Worm (Caenorhabditis elegans) whole organism, young adult: ENCODE measurements around the gene sfxn-1.3.

ENCODE experiments used
- D2030.7 ChIP-seq: fragments of 200-800 bp; sonication (Bioruptor generic); IDR thresholded peaks from 2 replicates; pipeline ENCODE4 v1.3.6; 2022; ENCODE audit warnings: missing genetic modification reagents, missing genetic modification characterization, missing compliant biosample characterization
- F37B4.10 ChIP-seq: fragments of 200-800 bp; sonication (Bioruptor generic); IDR thresholded peaks from 2 replicates; pipeline ENCODE4 v1.3.6; 2022; ENCODE audit warnings: missing genetic modification characterization, missing compliant biosample characterization
- F39B2.1 ChIP-seq: fragments of 200-800 bp; sonication (Bioruptor generic); IDR thresholded peaks from 2 replicates; pipeline ENCODE4 v1.3.6; 2022; ENCODE audit warnings: missing genetic modification reagents, missing genetic modification characterization, missing compliant biosample characterization
- F49E8.2 ChIP-seq: sonication (generic microtip); optimal IDR thresholded peaks from 3 replicates; lab custom pipeline; 2017; ENCODE audit warnings: missing genetic modification characterization, mild to moderate bottlenecking, missing compliant biosample characterization, antibody characterized with exemption, moderate library complexity; ENCODE audit not compliant: insufficient read depth
- F57A8.1 ChIP-seq: fragments of 200-800 bp; sonication (Bioruptor generic); optimal IDR thresholded peaks from 2 replicates; lab custom pipeline; 2018; ENCODE audit warnings: mild to moderate bottlenecking, missing genetic modification characterization, moderate library complexity, missing compliant biosample characterization
- K12H6.12 ChIP-seq: fragments of 200-800 bp; sonication (Bioruptor generic); optimal IDR thresholded peaks from 2 replicates; lab custom pipeline; 2018; ENCODE audit warnings: mild to moderate bottlenecking, missing genetic modification characterization, missing compliant biosample characterization
- Y79H2A.3 ChIP-seq: fragments of 200-800 bp; sonication (Bioruptor generic); conservative IDR thresholded peaks from 2 replicates; pipeline ENCODE4 v1.3.6; 2022; ENCODE audit warnings: missing genetic modification reagents, missing genetic modification characterization, missing compliant biosample characterization
- aptf-2 ChIP-seq: fragments of 200-800 bp; sonication (Bioruptor generic); conservative IDR thresholded peaks from 2 replicates; pipeline ENCODE4 v1.3.6; 2022; ENCODE audit warnings: missing genetic modification reagents, missing genetic modification characterization, missing compliant biosample characterization
- attf-3 ChIP-seq: fragments of 200-800 bp; sonication (Bioruptor generic); conservative IDR thresholded peaks from 2 replicates; pipeline ENCODE4 v1.3.6; 2022; ENCODE audit warnings: missing genetic modification reagents, missing genetic modification characterization, missing compliant biosample characterization
- attf-6 ChIP-seq: fragments of 200-800 bp; sonication (Bioruptor generic); IDR thresholded peaks from 2 replicates; pipeline ENCODE4 v1.3.6; 2022; ENCODE audit warnings: missing genetic modification reagents, missing genetic modification characterization, missing compliant biosample characterization
- bed-1 ChIP-seq: fragments of 200-800 bp; sonication (Bioruptor generic); IDR thresholded peaks from 2 replicates; pipeline ENCODE4 v1.3.6; 2022; ENCODE audit warnings: missing genetic modification reagents, missing genetic modification characterization, missing compliant biosample characterization
- cebp-2 ChIP-seq: fragments of 200-800 bp; sonication (Bioruptor generic); IDR thresholded peaks from 2 replicates; pipeline ENCODE4 v1.3.6; 2022; ENCODE audit warnings: missing genetic modification characterization, missing compliant biosample characterization
- ceh-100 ChIP-seq: fragments of 200-800 bp; sonication (Bioruptor generic); IDR thresholded peaks from 2 replicates; pipeline ENCODE4 v1.3.6; 2022; ENCODE audit warnings: missing genetic modification reagents, missing genetic modification characterization, missing compliant biosample characterization
- ceh-58 ChIP-seq: fragments of 200-800 bp; sonication (Bioruptor generic); IDR thresholded peaks from 2 replicates; pipeline ENCODE4 v1.3.6; 2022; ENCODE audit warnings: missing genetic modification characterization, missing compliant biosample characterization
- ceh-79 ChIP-seq: sonication (generic microtip); optimal IDR thresholded peaks from 2 replicates; lab custom pipeline; 2017; ENCODE audit warnings: mild to moderate bottlenecking, missing genetic modification characterization, missing compliant biosample characterization
- ceh-91 ChIP-seq: fragments of 200-800 bp; sonication (Bioruptor generic); IDR thresholded peaks from 2 replicates; pipeline ENCODE4 v1.3.6; 2022; ENCODE audit warnings: missing genetic modification reagents, missing genetic modification characterization, missing compliant biosample characterization
- dox-1 ChIP-seq: fragments of 200-800 bp; sonication (Bioruptor generic); IDR thresholded peaks from 2 replicates; pipeline ENCODE4 v1.3.6; 2022; ENCODE audit warnings: missing genetic modification reagents, missing genetic modification characterization, missing compliant biosample characterization
- efl-1 ChIP-seq: fragments of 150-350 bp; optimal IDR thresholded peaks from 2 replicates; lab custom pipeline; 2014; ENCODE audit warnings: missing biosample characterization, missing genetic modification reagents, missing genetic modification characterization
- hmg-20 ChIP-seq: fragments of 200-800 bp; sonication (Bioruptor generic); IDR thresholded peaks from 2 replicates; pipeline ENCODE4 v1.3.6; 2022; ENCODE audit warnings: missing genetic modification reagents, missing genetic modification characterization, missing compliant biosample characterization
- let-526 ChIP-seq: fragments of 200-800 bp; sonication (Bioruptor generic); IDR thresholded peaks from 2 replicates; pipeline ENCODE4 v1.3.6; 2022; ENCODE audit warnings: missing genetic modification reagents, missing genetic modification characterization, missing compliant biosample characterization
- let-607 ChIP-seq, 2 experiments: fragments of 200-800 bp in 1 of 2; sonication (Bioruptor generic) in 1 of 2; sonication (generic microtip) in 1 of 2; optimal IDR thresholded peaks; 2 replicates each; lab custom pipeline; 2016 to 2018; ENCODE audit warnings: mild to moderate bottlenecking in 2 of 2, missing compliant biosample characterization in 2 of 2, missing genetic modification characterization in 2 of 2, moderate library complexity in 2 of 2, missing genotype in 1 of 2
- madf-6 ChIP-seq: fragments of 200-800 bp; sonication (Bioruptor generic); IDR thresholded peaks from 2 replicates; pipeline ENCODE4 v1.3.6; 2022; ENCODE audit warnings: missing genetic modification reagents, missing genetic modification characterization, missing compliant biosample characterization
- madf-8 ChIP-seq: fragments of 200-800 bp; sonication (Bioruptor generic); conservative IDR thresholded peaks from 2 replicates; pipeline ENCODE4 v1.3.6; 2022; ENCODE audit warnings: missing genetic modification reagents, missing genetic modification characterization, missing compliant biosample characterization
- mcd-1 ChIP-seq: fragments of 200-800 bp; sonication (Bioruptor generic); IDR thresholded peaks from 2 replicates; pipeline ENCODE4 v1.3.6; 2022; ENCODE audit warnings: missing genetic modification reagents, missing genetic modification characterization, missing compliant biosample characterization
- nfya-2 ChIP-seq: fragments of 200-800 bp; sonication (Bioruptor generic); IDR thresholded peaks from 2 replicates; pipeline ENCODE4 v1.3.6; 2022; ENCODE audit warnings: missing genetic modification reagents, missing genetic modification characterization, missing compliant biosample characterization
- nfyb-1 ChIP-seq: fragments of 200-800 bp; sonication (Bioruptor generic); IDR thresholded peaks from 2 replicates; pipeline ENCODE4 v1.3.6; 2022; ENCODE audit warnings: missing genetic modification reagents, missing genetic modification characterization, missing compliant biosample characterization
- nhr-120 ChIP-seq: fragments of 200-800 bp; sonication (Bioruptor generic); IDR thresholded peaks from 2 replicates; pipeline ENCODE4 v1.3.6; 2022; ENCODE audit warnings: missing genetic modification characterization, missing compliant biosample characterization
- nhr-90 ChIP-seq: sonication (generic microtip); optimal IDR thresholded peaks from 2 replicates; lab custom pipeline; 2016; ENCODE audit warnings: missing genotype, mild to moderate bottlenecking, missing genetic modification characterization, missing compliant biosample characterization
- snpc-1.1 ChIP-seq: sonication (generic microtip); optimal IDR thresholded peaks from 2 replicates; lab custom pipeline; 2017; ENCODE audit warnings: missing genetic modification characterization, mild to moderate bottlenecking, missing compliant biosample characterization, antibody characterized with exemption, moderate library complexity, missing genotype, missing genetic modification reagents; ENCODE audit not compliant: insufficient read depth
- snpc-1.3 ChIP-seq: sonication (generic microtip); optimal IDR thresholded peaks from 2 replicates; lab custom pipeline; 2017; ENCODE audit warnings: missing genetic modification characterization, mild to moderate bottlenecking, missing compliant biosample characterization, antibody characterized with exemption, moderate library complexity, missing genotype, missing genetic modification reagents; ENCODE audit not compliant: insufficient read depth
- sptf-2 ChIP-seq: fragments of 200-800 bp; sonication (Bioruptor generic); optimal IDR thresholded peaks from 2 replicates; lab custom pipeline; 2018; ENCODE audit warnings: mild to moderate bottlenecking, missing genetic modification characterization, missing compliant biosample characterization
- tlf-1 ChIP-seq: fragments of 200-800 bp; sonication (Bioruptor generic); optimal IDR thresholded peaks from 2 replicates; lab custom pipeline; 2018; ENCODE audit warnings: mild to moderate bottlenecking, missing genetic modification characterization, missing compliant biosample characterization
- unc-62 ChIP-seq: fragments of 150-350 bp; optimal IDR thresholded peaks from 2 replicates; lab custom pipeline; 2014; ENCODE audit warnings: missing biosample characterization, missing genetic modification reagents, missing genetic modification characterization
- zfh-2 ChIP-seq: fragments of 200-800 bp; sonication (Bioruptor generic); conservative IDR thresholded peaks from 2 replicates; pipeline ENCODE4 v1.3.6; 2022; ENCODE audit warnings: missing genetic modification reagents, missing genetic modification characterization, missing compliant biosample characterization
- ztf-18 ChIP-seq: sonication (generic microtip); optimal IDR thresholded peaks from 2 replicates; lab custom pipeline; 2016; ENCODE audit warnings: missing genotype, mild to moderate bottlenecking, missing genetic modification characterization, missing compliant biosample characterization

Gene sfxn-1.3

ce11 chrV:15767385-15767784, 40.7 kb downstream of the sfxn-1.3 start (continued):
- TF ChIP-seq nhr-90 (tag; lab: Kevin White, UChicago) (peak; percentile 19), F37B4.10 (GFP tag; lab: Robert Waterston, UW) (peak; percentile 89; the same call in 1 of the 2 replicates), D2030.7 (GFP tag; lab: Robert Waterston, UW) (peak; percentile 89), attf-6 (peak; percentile 89), dox-1 (peak; percentile 83), cebp-2 (GFP tag; lab: Robert Waterston, UW) (peak; percentile 94; the same call in 1 of the 2 replicates), F39B2.1 (peak; percentile 74), bed-1 (GFP tag; lab: Robert Waterston, UW) (peak; percentile 84; the same call in 1 of the 2 replicates), ceh-100 (GFP tag; lab: Robert Waterston, UW) (peak; percentile 74), nhr-120 (GFP tag; lab: Robert Waterston, UW) (peak; percentile 86; the same call in 1 of the 2 replicates)

ce11 chrV:15769072-15769471, 42.4 kb downstream of the sfxn-1.3 start, which contains the start of gene F57A10.4:
F57A10.4 (plus strand) TSS chrV:15769438.
- TF ChIP-seq F49E8.2 (tag; lab: Kevin White, UChicago) (no peak), nfya-2 (GFP tag; lab: Robert Waterston, UW) (no peak), madf-6 (GFP tag; lab: Robert Waterston, UW) (peak; percentile 38; the same call in 1 of the 2 replicates), ceh-58 (GFP tag; lab: Robert Waterston, UW) (no peak), hmg-20 (GFP tag; lab: Robert Waterston, UW) (no peak), ztf-18 (tag; lab: Kevin White, UChicago) (peak; percentile 35), mcd-1 (GFP tag; lab: Robert Waterston, UW) (peak; percentile 36; the same call in 1 of the 2 replicates), ceh-91 (peak; percentile 29; the same call in 1 of the 2 replicates), sptf-2 (GFP tag; lab: Kevin White, UChicago) (no peak), let-607 (tag; optimal IDR thresholded peaks at IDR 0.05; lab: Kevin White, UChicago) (no peak), attf-3 (no peak), ceh-100 (GFP tag; lab: Robert Waterston, UW) (peak; percentile 85), F57A8.1 (GFP tag; lab: Kevin White, UChicago) (no peak), Y79H2A.3 (GFP tag; lab: Robert Waterston, UW) (no peak), ceh-79 (tag; lab: Kevin White, UChicago) (no peak), efl-1 (GFP tag; lab: Kevin White, UChicago) (peak; percentile 45), tlf-1 (GFP tag; lab: Kevin White, UChicago) (no peak), aptf-2 (GFP tag; lab: Robert Waterston, UW) (no peak), unc-62 (GFP tag; lab: Kevin White, UChicago) (no peak), madf-8 (GFP tag; lab: Robert Waterston, UW) (no peak), cebp-2 (GFP tag; lab: Robert Waterston, UW) (no peak), let-526 (GFP tag; lab: Robert Waterston, UW) (no peak), D2030.7 (GFP tag; lab: Robert Waterston, UW) (peak; percentile 46; the same call in 1 of the 2 replicates), zfh-2 (GFP tag; lab: Robert Waterston, UW) (no peak), nfyb-1 (GFP tag; lab: Robert Waterston, UW) (no peak), snpc-1.3 (no peak)

- TF ChIP-seq K12H6.12 (tag; lab: Kevin White, UChicago), result no peak
- no peak for TF ChIP-seq snpc-1.1 (tag; lab: Kevin White, UChicago)
These were observed 46.5 kb downstream of the sfxn-1.3 start, which contains the start of gene nhr-60 for ce11 chrV:15773141-15773540. nhr-60 (minus strand) TSS chrV:15773241.
